Fruit fly (Drosophila melanogaster) whole organism, embryonic: ENCODE measurements around the gene CG31872.

Experiments
- Atf6 ChIP-seq: fragments of 200-800 bp; sonication (Bioruptor generic); IDR thresholded peaks from 2 replicates; pipeline ENCODE4 v1.3.6; 2022; ENCODE audit warnings: missing biosample characterization, missing genetic modification characterization
- B-H1 ChIP-seq: fragments of 200-800 bp; sonication (Bioruptor generic); IDR thresholded peaks from 3 replicates; pipeline ENCODE4 v1.3.6; 2022; ENCODE audit warnings: missing biosample characterization, missing genetic modification characterization
- BtbVII ChIP-seq: fragments of 200-800 bp; sonication (Bioruptor generic); optimal IDR thresholded peaks from 3 replicates; lab custom pipeline; 2017; ENCODE audit warnings: missing biosample characterization, mild to moderate bottlenecking, missing genetic modification characterization
- CG10267 ChIP-seq: fragments of 200-800 bp; sonication (Bioruptor generic); optimal IDR thresholded peaks from 2 replicates; lab custom pipeline; 2018; ENCODE audit warnings: missing biosample characterization, mild to moderate bottlenecking, missing genetic modification characterization, moderate library complexity
- CG11456 ChIP-seq: fragments of 200-800 bp; sonication (Bioruptor generic); IDR thresholded peaks from 3 replicates; pipeline ENCODE4 v1.3.6; 2022; ENCODE audit warnings: missing biosample characterization, missing genetic modification characterization
- CG11695 ChIP-seq: fragments of 200-800 bp; sonication (Bioruptor generic); IDR thresholded peaks from 3 replicates; pipeline ENCODE4 v1.3.6; 2022; ENCODE audit warnings: missing biosample characterization, missing genetic modification characterization
- CG11723 ChIP-seq: fragments of 200-800 bp; sonication (Bioruptor generic); optimal IDR thresholded peaks from 2 replicates; lab custom pipeline; 2017; ENCODE audit warnings: missing biosample characterization, mild to moderate bottlenecking, missing genetic modification characterization
- CG12942 ChIP-seq: fragments of 200-800 bp; sonication (Bioruptor generic); optimal IDR thresholded peaks from 3 replicates; lab custom pipeline; 2016; ENCODE audit warnings: missing biosample characterization, missing genetic modification characterization
- CG13123 ChIP-seq: fragments of 200-800 bp; sonication (Bioruptor generic); optimal IDR thresholded peaks from 2 replicates; lab custom pipeline; 2016; ENCODE audit warnings: missing biosample characterization, missing genetic modification characterization
- CG13424 ChIP-seq: fragments of 200-800 bp; sonication (Bioruptor generic); optimal IDR thresholded peaks from 2 replicates; lab custom pipeline; 2019; ENCODE audit warnings: missing biosample characterization, mild to moderate bottlenecking, missing genetic modification characterization, moderate library complexity
- CG14050 ChIP-seq: fragments of 200-800 bp; sonication (Bioruptor generic); IDR thresholded peaks from 3 replicates; pipeline ENCODE4 v1.3.6; 2022; ENCODE audit warnings: missing biosample characterization, missing genetic modification characterization
- CG18262 ChIP-seq: fragments of 200-800 bp; optimal IDR thresholded peaks from 3 replicates; lab custom pipeline; 2019; ENCODE audit warnings: missing biosample characterization, mild to moderate bottlenecking, missing genetic modification characterization, moderate library complexity
- CG2116 ChIP-seq: fragments of 200-800 bp; sonication (Bioruptor generic); optimal IDR thresholded peaks from 3 replicates; lab custom pipeline; 2018; ENCODE audit warnings: missing biosample characterization, mild to moderate bottlenecking, missing genetic modification characterization
- CG30403 ChIP-seq: fragments of 200-800 bp; sonication (Bioruptor generic); optimal IDR thresholded peaks from 3 replicates; lab custom pipeline; 2016; ENCODE audit warnings: missing biosample characterization, missing genetic modification characterization
- CG31224 ChIP-seq: fragments of 200-800 bp; sonication (Bioruptor generic); IDR thresholded peaks from 2 replicates; pipeline ENCODE4 v1.3.6; 2022; ENCODE audit warnings: missing biosample characterization, missing genetic modification characterization
- CG3726 ChIP-seq: fragments of 200-800 bp; sonication (Bioruptor generic); IDR thresholded peaks from 3 replicates; pipeline ENCODE4, ENCODE4 v1.3.6; 2022; ENCODE audit warnings: missing biosample characterization, missing genetic modification characterization
- CG4730 ChIP-seq: fragments of 200-800 bp; sonication (Bioruptor generic); IDR thresholded peaks from 2 replicates; pipeline ENCODE4 v1.3.6; 2022; ENCODE audit warnings: missing biosample characterization, missing genetic modification characterization
- CG4854 ChIP-seq: fragments of 200-800 bp; sonication (Bioruptor generic); optimal IDR thresholded peaks from 2 replicates; lab custom pipeline; 2016; ENCODE audit warnings: missing biosample characterization, missing genetic modification characterization, inconsistent platforms
- CG6175 ChIP-seq: fragments of 200-800 bp; sonication (Bioruptor generic); IDR thresholded peaks from 3 replicates; pipeline ENCODE4 v1.3.6; 2022; ENCODE audit warnings: missing biosample characterization, missing genetic modification characterization
- CG6813 ChIP-seq: fragments of 200-800 bp; sonication (Bioruptor generic); optimal IDR thresholded peaks from 2 replicates; lab custom pipeline; 2017; ENCODE audit warnings: missing biosample characterization, missing genetic modification characterization, mild to moderate bottlenecking, moderate library complexity, missing genetic modification reagents
- CG9215 ChIP-seq: fragments of 200-800 bp; sonication (Bioruptor generic); IDR thresholded peaks from 2 replicates; pipeline ENCODE4 v1.3.6; 2022; ENCODE audit warnings: missing biosample characterization, missing genetic modification characterization
- CG9609 ChIP-seq: fragments of 200-800 bp; sonication (Bioruptor generic); optimal IDR thresholded peaks from 3 replicates; lab custom pipeline; 2016; ENCODE audit warnings: missing biosample characterization, missing genetic modification characterization
- D19B ChIP-seq: fragments of 200-800 bp; sonication (Bioruptor generic); optimal IDR thresholded peaks from 2 replicates; lab custom pipeline; 2017; ENCODE audit warnings: missing biosample characterization, mild to moderate bottlenecking, missing genetic modification characterization
- Dad ChIP-seq: fragments of 200-800 bp; sonication (Bioruptor generic); optimal IDR thresholded peaks from 3 replicates; lab custom pipeline; 2016; ENCODE audit warnings: missing biosample characterization, missing genetic modification characterization
- Dbx ChIP-seq: fragments of 200-800 bp; sonication (Bioruptor generic); IDR thresholded peaks from 3 replicates; pipeline ENCODE4 v1.3.6; 2022; ENCODE audit warnings: missing biosample characterization, missing genetic modification characterization
- Dek ChIP-seq: fragments of 200-800 bp; sonication (Bioruptor generic); optimal IDR thresholded peaks from 3 replicates; lab custom pipeline; 2019; ENCODE audit warnings: missing biosample characterization, mild to moderate bottlenecking, missing genetic modification characterization, moderate library complexity
- Dfd ChIP-seq, 2 experiments: fragments of >200 bp; optimal IDR thresholded peaks; 2 replicates each; lab custom pipeline; 2017; ENCODE audit warnings: missing biosample characterization in 2 of 2, missing genetic modification characterization in 2 of 2
- Dref ChIP-seq: fragments of 200-800 bp; sonication (Bioruptor generic); IDR thresholded peaks from 2 replicates; pipeline ENCODE4 v1.3.6; 2022; ENCODE audit warnings: missing biosample characterization, missing genetic modification characterization
- Fer2 ChIP-seq: fragments of 200-800 bp; sonication (Bioruptor generic); optimal IDR thresholded peaks from 2 replicates; lab custom pipeline; 2018; ENCODE audit warnings: missing biosample characterization, mild to moderate bottlenecking, missing genetic modification characterization, moderate library complexity
- Max ChIP-seq: fragments of 200-800 bp; sonication (Bioruptor generic); optimal IDR thresholded peaks from 2 replicates; lab custom pipeline; 2016; ENCODE audit warnings: missing biosample characterization, mild to moderate bottlenecking, missing genetic modification characterization
- Nf-YA ChIP-seq: fragments of 200-800 bp; sonication (Bioruptor generic); IDR thresholded peaks from 2 replicates; pipeline ENCODE4 v1.3.6; 2022; ENCODE audit warnings: missing biosample characterization, missing genetic modification characterization
- NfI ChIP-seq: fragments of 200-800 bp; sonication (Bioruptor generic); optimal IDR thresholded peaks from 3 replicates; lab custom pipeline; 2018; ENCODE audit warnings: missing biosample characterization, mild to moderate bottlenecking, missing genetic modification characterization, moderate library complexity
- Oli ChIP-seq: fragments of 200-800 bp; sonication (Bioruptor generic); optimal IDR thresholded peaks from 2 replicates; lab custom pipeline; 2018; ENCODE audit warnings: missing biosample characterization, mild to moderate bottlenecking, missing genetic modification characterization, moderate library complexity
- Stat92E ChIP-seq, 3 experiments: fragments of >200 bp in 2 of 3; fragments of 200-800 bp in 1 of 3; sonication (Bioruptor generic) in 1 of 3; optimal IDR thresholded peaks; 2 replicates each; lab custom pipeline; 2017 to 2019; ENCODE audit warnings: missing biosample characterization in 3 of 3, missing genetic modification characterization in 3 of 3, mild to moderate bottlenecking in 1 of 3, moderate library complexity in 1 of 3
- Xrp1 ChIP-seq: fragments of 200-800 bp; sonication (Bioruptor generic); IDR thresholded peaks from 2 replicates; pipeline ENCODE4 v1.3.6; 2022; ENCODE audit warnings: missing biosample characterization, missing genetic modification characterization
- cad ChIP-seq: fragments of >200 bp; optimal IDR thresholded peaks from 2 replicates; lab custom pipeline; 2017; ENCODE audit warnings: missing biosample characterization, missing genetic modification characterization
- crol ChIP-seq: fragments of 200-800 bp; sonication (Bioruptor generic); IDR thresholded peaks from 2 replicates; pipeline ENCODE4 v1.3.6; 2022; ENCODE audit warnings: missing biosample characterization, missing genetic modification characterization
- fru ChIP-seq: fragments of >200 bp; optimal IDR thresholded peaks from 2 replicates; lab custom pipeline; 2017
- grn ChIP-seq: fragments of 200-800 bp; sonication (Bioruptor generic); optimal IDR thresholded peaks from 3 replicates; lab custom pipeline; 2017; ENCODE audit warnings: missing biosample characterization, missing genetic modification characterization
- h ChIP-seq: fragments of >200 bp; optimal IDR thresholded peaks from 2 replicates; lab custom pipeline; 2017
- lilli ChIP-seq: fragments of 200-800 bp; sonication (Bioruptor generic); optimal IDR thresholded peaks from 3 replicates; lab custom pipeline; 2016; ENCODE audit warnings: missing biosample characterization, missing genetic modification characterization
- nau ChIP-seq: fragments of 200-800 bp; sonication (Bioruptor generic); optimal IDR thresholded peaks from 3 replicates; lab custom pipeline; 2017; ENCODE audit warnings: missing biosample characterization, mild to moderate bottlenecking, missing genetic modification characterization, missing genetic modification reagents
- nerfin-2 ChIP-seq: fragments of 200-800 bp; sonication (Bioruptor generic); IDR thresholded peaks from 2 replicates; pipeline ENCODE4 v1.3.6; 2022; ENCODE audit warnings: missing biosample characterization, missing genetic modification characterization; ENCODE audit not compliant: partially characterized antibody
- phol ChIP-seq: fragments of 200-800 bp; sonication (Bioruptor generic); optimal IDR thresholded peaks from 3 replicates; lab custom pipeline; 2018; ENCODE audit warnings: missing biosample characterization, mild to moderate bottlenecking, missing genetic modification characterization, moderate library complexity
- sna ChIP-seq: fragments of 200-800 bp; sonication (Bioruptor generic); IDR thresholded peaks from 2 replicates; pipeline ENCODE4 v1.3.6; 2022; ENCODE audit warnings: missing biosample characterization, missing genetic modification characterization; ENCODE audit not compliant: partially characterized antibody
- stc ChIP-seq: fragments of 200-800 bp; sonication (Bioruptor generic); IDR thresholded peaks from 2 replicates; pipeline ENCODE4 v1.3.6; 2022; ENCODE audit warnings: missing biosample characterization, missing genetic modification characterization
- tap ChIP-seq: fragments of 200-800 bp; optimal IDR thresholded peaks from 3 replicates; lab custom pipeline; 2019; ENCODE audit warnings: missing biosample characterization, mild to moderate bottlenecking, missing genetic modification characterization, moderate library complexity
- tio ChIP-seq: fragments of 200-800 bp; sonication (Bioruptor generic); optimal IDR thresholded peaks from 2 replicates; lab custom pipeline; 2017; ENCODE audit warnings: missing biosample characterization, missing genetic modification characterization, inconsistent platforms
- toy ChIP-seq: fragments of 200-800 bp; sonication (Bioruptor generic); IDR thresholded peaks from 2 replicates; pipeline ENCODE4 v1.3.6; 2022; ENCODE audit warnings: missing biosample characterization, missing genetic modification characterization
- unpg ChIP-seq: fragments of 200-800 bp; sonication (Bioruptor generic); optimal IDR thresholded peaks from 3 replicates; lab custom pipeline; 2018; ENCODE audit warnings: missing biosample characterization, mild to moderate bottlenecking, missing genetic modification characterization, moderate library complexity

Gene CG31872

dm6 chr2L:10661490-10662240 lies 21.9 kb downstream of the CG31872 start, which contains the start of gene CG31871 (continued):
- no peak for TF ChIP-seq toy
- peak; percentile 35 for TF ChIP-seq CG12942 (GFP tag; lab: Kevin White, UChicago)
- no peak for TF ChIP-seq Dref (GFP tag; lab: Robert Waterston, UW)
- TF ChIP-seq BtbVII (GFP tag; lab: Kevin White, UChicago) = peak; percentile 56
- no peak for TF ChIP-seq Dfd (GFP tag; optimal IDR thresholded peaks at IDR 0.05; lab: Kevin White, UChicago)
- no peak for TF ChIP-seq Stat92E (GFP tag; optimal IDR thresholded peaks at IDR 0.05; lab: Kevin White, UChicago)
- peak; percentile 86 for TF ChIP-seq CG18262 (tag; lab: Kevin White, UChicago)
- peak; percentile 6 for TF ChIP-seq CG2116 (GFP tag; lab: Kevin White, UChicago)
- TF ChIP-seq CG11695 (GFP tag; lab: Robert Waterston, UW) = peak; percentile 80; the same call in 2 of the 3 replicates
- TF ChIP-seq tio = peak; percentile 39
- peak; percentile 55; the same call in 1 of the 3 replicates for TF ChIP-seq Dbx (GFP tag; lab: Robert Waterston, UW)
- peak; percentile 53 for TF ChIP-seq CG9215 (GFP tag; lab: Robert Waterston, UW)
- peak; percentile 82 for TF ChIP-seq unpg (GFP tag; lab: Kevin White, UChicago)
- TF ChIP-seq CG13424 (tag; lab: Kevin White, UChicago) = peak; percentile 86
- peak; percentile 88 for TF ChIP-seq phol
- peak; percentile 46; the same call in 2 of the 3 replicates for TF ChIP-seq B-H1
- TF ChIP-seq crol (GFP tag; lab: Robert Waterston, UW) = peak; percentile 55; the same call in 1 of the 2 replicates
- no peak for TF ChIP-seq CG3726 (GFP tag; lab: Robert Waterston, UW)
- peak; percentile 70 for TF ChIP-seq CG4730
- peak; percentile 36 for TF ChIP-seq CG31224 (GFP tag; lab: Robert Waterston, UW)
- TF ChIP-seq CG4854 (GFP tag; lab: Kevin White, UChicago) = no peak
- TF ChIP-seq CG9609 (GFP tag; lab: Kevin White, UChicago) = no peak
- no peak for TF ChIP-seq cad (GFP tag; lab: Kevin White, UChicago)
- TF ChIP-seq CG11723 (GFP tag; lab: Kevin White, UChicago) = peak; percentile 39
- TF ChIP-seq CG30403 (GFP tag; lab: Kevin White, UChicago) = peak; percentile 79
- no peak for TF ChIP-seq D19B (GFP tag; lab: Kevin White, UChicago)
- TF ChIP-seq stc (GFP tag; lab: Robert Waterston, UW) = peak; percentile 77
- TF ChIP-seq CG11456 (GFP tag; lab: Robert Waterston, UW) = no peak
- peak; percentile 29; the same call in 2 of the 3 replicates for TF ChIP-seq CG14050 (GFP tag; lab: Robert Waterston, UW)
- peak; percentile 23; the same call in 1 of the 2 replicates for TF ChIP-seq Nf-YA (GFP tag; lab: Robert Waterston, UW)
- TF ChIP-seq sna (GFP tag; lab: Robert Waterston, UW) = no peak
- peak; percentile 23 for TF ChIP-seq Fer2 (tag; lab: Kevin White, UChicago)
- peak; percentile 75 for TF ChIP-seq tap (tag; lab: Kevin White, UChicago)
- TF ChIP-seq NfI (GFP tag; lab: Kevin White, UChicago) = peak; percentile 42
- peak; percentile 62 for TF ChIP-seq Dek
- no peak for TF ChIP-seq nerfin-2 (GFP tag; lab: Robert Waterston, UW)
- TF ChIP-seq CG13123 (GFP tag; lab: Kevin White, UChicago) = peak; percentile 27
- no peak for TF ChIP-seq grn (GFP tag; lab: Kevin White, UChicago)
- no peak for TF ChIP-seq fru
- TF ChIP-seq Xrp1 = peak; percentile 77
- TF ChIP-seq CG10267 (tag; lab: Kevin White, UChicago) = peak; percentile 72
- TF ChIP-seq CG6175 (GFP tag; lab: Robert Waterston, UW) = peak; percentile 52; the same call in 1 of the 3 replicates
- TF ChIP-seq h (lab: Kevin White, UChicago) = no peak
- TF ChIP-seq Dad (GFP tag; lab: Kevin White, UChicago) = no peak
- TF ChIP-seq Max (GFP tag; lab: Kevin White, UChicago) = peak; percentile 8
- peak; percentile 46 for TF ChIP-seq CG6813
- no peak for TF ChIP-seq lilli (GFP tag; lab: Kevin White, UChicago)
- TF ChIP-seq nau (GFP tag; lab: Kevin White, UChicago) = peak; percentile 22
- peak; percentile 78 for TF ChIP-seq Oli (tag; lab: Kevin White, UChicago)
- peak; percentile 69; the same call in 1 of the 2 replicates for TF ChIP-seq Atf6
